Worm (Caenorhabditis elegans) whole organism, late embryonic: ENCODE results near the gene F54D12.1.

Source experiments
- F13H6.1 ChIP-seq: sonication (generic microtip); optimal IDR thresholded peaks from 2 replicates; lab custom pipeline; 2016; ENCODE audit warnings: missing genetic modification characterization, missing compliant biosample characterization
- ceh-2 ChIP-seq: sonication (generic microtip); optimal IDR thresholded peaks from 2 replicates; lab custom pipeline; 2016; ENCODE audit warnings: missing genotype, missing genetic modification characterization, missing compliant biosample characterization
- che-1 ChIP-seq: sonication (generic microtip); optimal IDR thresholded peaks from 2 replicates; lab custom pipeline; 2016; ENCODE audit warnings: mild to moderate bottlenecking, missing genetic modification characterization, missing compliant biosample characterization
- elt-4 ChIP-seq: sonication (generic microtip); optimal IDR thresholded peaks from 2 replicates; lab custom pipeline; 2016; ENCODE audit warnings: missing genetic modification characterization, missing compliant biosample characterization
- hlh-8 ChIP-seq: sonication (generic microtip); optimal IDR thresholded peaks from 2 replicates; lab custom pipeline; 2016; ENCODE audit warnings: missing genotype, missing genetic modification characterization, missing compliant biosample characterization
- nhr-11 ChIP-seq: fragments of 150-350 bp; optimal IDR thresholded peaks from 2 replicates; lab custom pipeline; 2014; ENCODE audit warnings: missing biosample characterization, missing genetic modification characterization
- pha-4 ChIP-seq: fragments of 150-350 bp; optimal IDR thresholded peaks from 2 replicates; lab custom pipeline; 2018; ENCODE audit warnings: missing biosample characterization, missing genetic modification reagents, missing genetic modification characterization
- pqm-1 ChIP-seq: sonication (generic microtip); optimal IDR thresholded peaks from 2 replicates; lab custom pipeline; 2016; ENCODE audit warnings: missing genetic modification characterization, missing compliant biosample characterization
- ref-2 ChIP-seq: sonication (generic microtip); optimal IDR thresholded peaks from 2 replicates; lab custom pipeline; 2016; ENCODE audit warnings: missing genetic modification characterization, missing compliant biosample characterization
- sdc-2 ChIP-seq: sonication (generic microtip); optimal IDR thresholded peaks from 2 replicates; lab custom pipeline; 2016; ENCODE audit warnings: missing genotype, missing genetic modification characterization, missing compliant biosample characterization
- sox-2 ChIP-seq: fragments of 200-800 bp; sonication (Bioruptor generic); IDR thresholded peaks from 2 replicates; pipeline ENCODE4 v1.3.6; 2022; ENCODE audit warnings: missing genetic modification reagents, missing genetic modification characterization, missing compliant biosample characterization
- tbx-7 ChIP-seq: sonication (generic microtip); optimal IDR thresholded peaks from 2 replicates; lab custom pipeline; 2016; ENCODE audit warnings: missing genotype, missing genetic modification characterization, missing compliant biosample characterization
- unc-55 ChIP-seq: sonication (generic microtip); optimal IDR thresholded peaks from 2 replicates; lab custom pipeline; 2017; ENCODE audit warnings: missing biosample characterization, missing genetic modification reagents, missing genetic modification characterization
- unc-86 ChIP-seq: sonication (generic microtip); optimal IDR thresholded peaks from 2 replicates; lab custom pipeline; 2016; ENCODE audit warnings: missing genetic modification characterization, missing compliant biosample characterization

DNA sequence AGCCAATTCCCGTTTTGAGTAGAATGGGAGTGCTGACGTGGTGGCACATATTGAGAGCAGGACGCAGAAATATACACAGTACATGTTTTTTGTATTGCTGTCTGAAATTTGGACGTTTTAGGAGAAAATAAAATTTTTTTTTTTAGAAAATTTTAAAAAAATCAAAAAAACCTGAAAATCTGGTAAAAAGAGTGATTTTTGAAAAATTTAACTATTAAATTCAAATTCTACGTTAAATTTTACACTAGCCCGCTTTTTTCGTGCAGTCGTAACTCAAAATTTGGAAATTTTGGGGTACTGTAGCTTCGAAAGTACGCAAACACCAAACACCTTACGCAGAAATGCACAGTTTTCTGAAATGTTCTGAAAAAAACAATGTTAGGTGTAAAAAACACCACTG is 42.3 kb upstream of the F54D12.1 start, which contains the start of gene C13A10.2:
- TF ChIP-seq F13H6.1 (tag; lab: Kevin White, UChicago) (no peak), nhr-11 (no peak), sdc-2 (tag; lab: Kevin White, UChicago) (no peak), che-1 (tag; lab: Kevin White, UChicago) (no peak), pha-4 (tag; lab: Kevin White, UChicago) (no peak), unc-86 (tag; lab: Kevin White, UChicago) (no peak), pqm-1 (no peak), ceh-2 (tag; lab: Kevin White, UChicago) (no peak), hlh-8 (tag; lab: Kevin White, UChicago) (no peak), elt-4 (tag; lab: Kevin White, UChicago) (no peak), ref-2 (tag; lab: Kevin White, UChicago) (no peak), sox-2 (GFP tag; lab: Robert Waterston, UW) (no peak), unc-55 (GFP tag; lab: Kevin White, UChicago) (no peak), tbx-7 (tag; lab: Kevin White, UChicago) (no peak)
